Worm (Caenorhabditis elegans): ENCODE data around the gene T06E6.10.

DNA sequence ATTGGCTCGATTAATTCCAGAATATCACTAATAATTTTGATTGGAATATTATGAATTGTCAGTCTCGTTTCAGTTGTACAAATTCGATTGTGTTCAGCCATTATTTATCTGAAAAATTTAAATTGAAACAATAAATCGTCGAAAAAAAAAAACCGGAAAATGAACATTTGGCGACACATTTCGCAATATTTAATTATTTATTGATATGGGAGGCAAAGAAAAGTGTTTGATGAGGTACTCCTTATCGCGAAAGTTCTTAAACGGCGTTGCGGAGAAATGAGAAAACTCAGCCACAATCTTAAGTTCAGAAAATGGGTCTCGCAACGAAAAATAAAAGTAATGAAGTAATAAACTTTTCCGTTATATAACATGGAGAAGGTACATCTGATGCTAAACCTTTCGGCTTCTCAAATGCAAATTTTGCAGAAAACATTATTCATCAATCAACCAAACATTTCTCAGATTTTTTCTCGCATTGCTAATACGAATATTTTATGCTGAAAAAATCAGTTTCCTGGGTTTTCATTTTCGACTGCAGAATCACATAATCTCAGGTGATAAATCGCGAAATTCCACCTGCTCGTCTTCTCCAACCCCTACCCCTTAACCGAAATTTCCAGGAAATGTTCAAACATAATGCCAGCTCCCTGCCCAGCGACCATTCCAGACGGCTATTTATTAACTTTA lies 18.1 kb upstream of the T06E6.10 start, which contains the start of the genes T06E6.15 and sri-7:
- TF ChIP-seq ceh-28 (tag; optimal IDR thresholded peaks at IDR 0.05) (no peak), unc-130 (GFP tag; optimal IDR thresholded peaks at IDR 0.05) (no peak), ztf-11 (tag; optimal IDR thresholded peaks at IDR 0.05) (no peak)
